Worm (Caenorhabditis elegans) whole organism, L1 larva: Measurements from ENCODE around the gene act-3.

Experiments used
- alr-1 ChIP-seq: fragments of 200-800 bp; sonication (Bioruptor generic); optimal IDR thresholded peaks from 2 replicates; lab custom pipeline; 2018; ENCODE audit warnings: borderline replicate concordance, mild to moderate bottlenecking, missing genetic modification characterization, missing compliant biosample characterization
- elt-3 ChIP-seq, 6 experiments: fragments of 150-350 bp in 1 of 6; sonication (generic microtip); optimal IDR thresholded peaks; 2 replicates each; lab custom pipeline; 2017 to 2018; ENCODE audit warnings: missing biosample characterization in 6 of 6, missing genetic modification characterization in 6 of 6, inconsistent platforms in 1 of 6
- fkh-10 ChIP-seq: sonication (generic microtip); optimal IDR thresholded peaks from 2 replicates; lab custom pipeline; 2017; ENCODE audit warnings: missing biosample characterization, missing genetic modification reagents, missing genetic modification characterization
- fos-1 ChIP-seq: fragments of 150-350 bp; optimal IDR thresholded peaks from 2 replicates; lab custom pipeline; 2014; ENCODE audit warnings: missing biosample characterization, missing genetic modification characterization
- hpl-2 ChIP-seq: fragments of 150-350 bp; optimal IDR thresholded peaks from 2 replicates; lab custom pipeline; 2014; ENCODE audit warnings: missing biosample characterization, missing genetic modification reagents, missing genetic modification characterization
- lin-15B ChIP-seq: fragments of 150-350 bp; sonication (generic microtip); optimal IDR thresholded peaks from 3 replicates; lab custom pipeline; 2014; ENCODE audit warnings: missing biosample characterization, missing genetic modification characterization
- lin-35 ChIP-seq, 2 experiments: fragments of 150-350 bp; optimal IDR thresholded peaks; 2 replicates each; lab custom pipeline; 2014; ENCODE audit warnings: missing biosample characterization in 2 of 2, missing genetic modification characterization in 2 of 2, missing genetic modification reagents in 2 of 2
- nhr-11 ChIP-seq: fragments of 150-350 bp; optimal IDR thresholded peaks from 2 replicates; lab custom pipeline; 2014; ENCODE audit warnings: missing biosample characterization, missing genetic modification characterization
- nhr-76 ChIP-seq: sonication (generic microtip); optimal IDR thresholded peaks from 2 replicates; lab custom pipeline; 2017; ENCODE audit warnings: missing biosample characterization, missing genetic modification characterization
- pax-3 ChIP-seq: fragments of 200-800 bp; sonication (Bioruptor generic); optimal IDR thresholded peaks from 2 replicates; lab custom pipeline; 2018; ENCODE audit warnings: mild to moderate bottlenecking, missing genetic modification characterization, moderate library complexity, missing compliant biosample characterization
- pqm-1 ChIP-seq: sonication (generic microtip); optimal IDR thresholded peaks from 3 replicates; lab custom pipeline; 2017; ENCODE audit warnings: missing biosample characterization, missing genetic modification characterization
- tlp-1 ChIP-seq: fragments of 150-350 bp; optimal IDR thresholded peaks from 2 replicates; lab custom pipeline; 2014; ENCODE audit warnings: missing biosample characterization, missing genetic modification characterization

DNA sequence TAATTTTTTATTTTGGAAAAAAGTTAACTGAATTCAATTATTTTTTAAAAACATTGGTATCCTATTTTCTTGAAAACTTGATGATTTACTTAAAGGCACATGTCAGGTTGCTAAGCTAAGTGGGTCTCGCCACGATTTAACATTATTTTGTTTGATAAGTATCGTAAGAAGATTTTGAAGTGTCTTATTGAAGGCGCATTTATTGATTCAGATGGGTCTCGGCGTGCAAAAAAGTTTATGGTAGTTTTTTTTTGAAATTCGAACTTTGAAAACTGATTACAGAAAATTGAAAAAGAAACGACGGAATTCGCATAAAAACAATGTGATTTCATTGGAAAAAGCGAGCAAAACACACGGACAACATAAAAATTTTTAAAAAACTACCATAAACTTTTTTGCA is 8.7 kb upstream of the act-3 start:
- TF ChIP-seq nhr-11 (tag; lab: Kevin White, UChicago) (no peak), nhr-76 (no peak), lin-15B (no peak), alr-1 (tag; lab: Kevin White, UChicago) (no peak), lin-35 (GFP tag; optimal IDR thresholded peaks at IDR 0.05; lab: Kevin White, UChicago) (no peak), elt-3 (tag; optimal IDR thresholded peaks at IDR 0.05; lab: Kevin White, UChicago) (no peak), fkh-10 (GFP tag; lab: Kevin White, UChicago) (no peak), hpl-2 (GFP tag; lab: Kevin White, UChicago) (no peak), pqm-1 (tag; lab: Kevin White, UChicago) (no peak), tlp-1 (tag; lab: Kevin White, UChicago) (no peak), fos-1 (tag; lab: Kevin White, UChicago) (no peak), pax-3 (tag; lab: Kevin White, UChicago) (no peak)
